Fruit fly (Drosophila melanogaster): Measurements from ENCODE around the gene CG7369.

- TF ChIP-seq Pif1B (GFP tag; optimal IDR thresholded peaks at IDR 0.05): no peak
- no peak for TF ChIP-seq CG14655 (GFP tag; optimal IDR thresholded peaks at IDR 0.05)
- no peak for TF ChIP-seq fd96Ca (GFP tag; IDR thresholded peaks at IDR 0.05)
- no peak for TF ChIP-seq D1 (tag; optimal IDR thresholded peaks at IDR 0.05)
- TF ChIP-seq CG4496 (GFP tag; IDR thresholded peaks at IDR 0.05): no peak
- no peak for TF ChIP-seq Pif1A (GFP tag; optimal IDR thresholded peaks at IDR 0.05)
- TF ChIP-seq CG17806 (tag; optimal IDR thresholded peaks at IDR 0.05): no peak
- no peak for TF ChIP-seq CG32121 (GFP tag; IDR thresholded peaks at IDR 0.05)
- no peak for TF ChIP-seq EcR (GFP tag; optimal IDR thresholded peaks at IDR 0.05)
- TF ChIP-seq Ets98B (GFP tag; IDR thresholded peaks at IDR 0.05): no peak
- no peak for TF ChIP-seq CG8159 (tag; optimal IDR thresholded peaks at IDR 0.05)
- TF ChIP-seq CG12605 (GFP tag; IDR thresholded peaks at IDR 0.05): no peak
- no peak for TF ChIP-seq CG15710 (tag; optimal IDR thresholded peaks at IDR 0.05)
- TF ChIP-seq CG13204 (GFP tag; optimal IDR thresholded peaks at IDR 0.05): no peak
Measured at dm6 chr3L:22731393-22731792, 10.2 kb upstream of the CG7369 start.

All from whole organism, pupa.